Fruit fly (Drosophila melanogaster) Kc167 (cell line): Measurements from ENCODE around the gene CG8507.

Source experiments
- Myc ChIP-seq: fragments of >200 bp; optimal IDR thresholded peaks from 2 replicates; lab custom pipeline; 2017; ENCODE audit warnings: missing external identifiers
- Sin3A ChIP-seq: fragments of >200 bp; optimal IDR thresholded peaks from 2 replicates; lab custom pipeline; 2018; ENCODE audit warnings: missing external identifiers
- h ChIP-seq: fragments of >200 bp; optimal IDR thresholded peaks from 3 replicates; lab custom pipeline; 2018; ENCODE audit warnings: missing external identifiers
- insv ChIP-seq: fragments of >200 bp; optimal IDR thresholded peaks from 3 replicates; lab custom pipeline; 2018; ENCODE audit warnings: missing external identifiers
- psq ChIP-seq: fragments of >200 bp; optimal IDR thresholded peaks from 2 replicates; lab custom pipeline; 2017; ENCODE audit warnings: missing external identifiers
- ttk ChIP-seq: sonication (Bioruptor generic); optimal IDR thresholded peaks from 2 replicates; lab custom pipeline; 2017; ENCODE audit warnings: missing external identifiers

DNA sequence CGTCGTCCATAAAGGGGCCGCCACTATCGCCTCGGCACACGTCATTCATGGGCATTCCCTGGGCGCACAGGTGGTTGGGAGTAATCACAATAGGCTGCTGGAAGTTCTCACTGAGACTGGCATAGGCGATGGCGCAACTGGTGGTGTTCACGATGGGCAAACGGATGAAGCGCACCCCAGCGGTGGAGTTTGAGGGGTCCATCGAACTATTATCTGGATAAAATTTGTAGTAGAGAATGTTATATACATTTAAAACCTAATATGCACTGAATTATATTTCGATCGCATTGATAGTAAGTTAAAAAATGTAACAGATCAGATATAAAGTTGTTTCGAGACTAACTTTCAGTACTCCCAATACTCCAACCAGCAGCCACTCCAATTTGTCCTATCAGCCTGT lies 48.1 kb upstream of the CG8507 start, which contains the start of gene CG31415:
- TF ChIP-seq h (lab: Kevin White, UChicago) = no peak
- no peak for TF ChIP-seq psq (lab: Kevin White, UChicago)
- TF ChIP-seq Sin3A (lab: Kevin White, UChicago) = no peak
- no peak for TF ChIP-seq Myc
- TF ChIP-seq ttk = no peak
- TF ChIP-seq insv (lab: Kevin White, UChicago) = no peak
